Worm (Caenorhabditis elegans): ENCODE measurements around the gene F39F10.4.
A peak's percentile ranks its signal among the peaks of the same experiment; 100 is the strongest.
"Not testable (repeated sequence)": the region's sequence is repeated elsewhere in the genome, so short reads cannot be mapped to it uniquely, and the experiment has no call there.

Gene F39F10.4

ce11 chrX:16934529-16934928, 31.0 kb upstream of the F39F10.4 start:
- 0 out of 4 replicates have a peak, but pooled peaks of 1 of the 2 experiments have one; percentile 73 for TF ChIP-seq madf-5 (GFP tag; IDR thresholded peaks at IDR 0.05)
- TF ChIP-seq pha-4 (GFP tag; IDR thresholded peaks at IDR 0.05), result peak; percentile 35; the same call in 1 of the 2 replicates
- TF ChIP-seq pha-4 (tag; optimal IDR thresholded peaks at IDR 0.05), result not testable (repeated sequence)
- TF ChIP-seq zfp-3 (GFP tag; conservative IDR thresholded peaks at IDR 0.05), result peak; percentile 69
- peak; percentile 12 for TF ChIP-seq Y75B8A.6 (GFP tag; IDR thresholded peaks at IDR 0.05)

- TF ChIP-seq F44E2.7 (GFP tag; IDR thresholded peaks at IDR 0.05), result 0 out of 2 replicates have a peak, but pooled peaks have one; percentile 3
- TF ChIP-seq dmd-6 (GFP tag; IDR thresholded peaks at IDR 0.05), result peak; percentile 47
- TF ChIP-seq php-3 (GFP tag; IDR thresholded peaks at IDR 0.05), result peak; percentile 79
- peak; percentile 70; the same call in 1 of the 2 replicates for TF ChIP-seq dmd-9 (GFP tag; IDR thresholded peaks at IDR 0.05)
- peak; percentile 80; the same call in 1 of the 2 replicates for TF ChIP-seq pha-4 (GFP tag; IDR thresholded peaks at IDR 0.05)
- TF ChIP-seq pha-4 (tag; optimal IDR thresholded peaks at IDR 0.05), result not testable (repeated sequence)
- TF ChIP-seq madf-5 (GFP tag; IDR thresholded peaks at IDR 0.05), result peak; percentile 84 to 93
- TF ChIP-seq snpc-1.2 (GFP tag; IDR thresholded peaks at IDR 0.05), result peak; percentile 35
- TF ChIP-seq T26A8.4 (GFP tag; IDR thresholded peaks at IDR 0.05), result peak; percentile 80
- peak; percentile 50; the same call in 1 of the 2 replicates for TF ChIP-seq zip-11 (GFP tag; IDR thresholded peaks at IDR 0.05)
- TF ChIP-seq D1046.2 (GFP tag; IDR thresholded peaks at IDR 0.05), result peak; percentile 80
- peak; percentile 81 for TF ChIP-seq dmd-8 (GFP tag; IDR thresholded peaks at IDR 0.05)
- TF ChIP-seq lim-7 (GFP tag; IDR thresholded peaks at IDR 0.05), result peak; percentile 60; the same call in 1 of the 2 replicates
- peak; percentile 62; the same call in 1 of the 2 replicates for TF ChIP-seq saeg-2 (GFP tag; IDR thresholded peaks at IDR 0.05)
- TF ChIP-seq nhr-41 (GFP tag; IDR thresholded peaks at IDR 0.05), result peak; percentile 73
- TF ChIP-seq mdt-29 (GFP tag; IDR thresholded peaks at IDR 0.05), result peak; percentile 87
- TF ChIP-seq Y48G9A.11 (GFP tag; IDR thresholded peaks at IDR 0.05), result peak; percentile 77
- peak; percentile 59; the same call in 1 of the 2 replicates for TF ChIP-seq hmg-1.1 (GFP tag; IDR thresholded peaks at IDR 0.05)
- TF ChIP-seq madf-9 (GFP tag; conservative IDR thresholded peaks at IDR 0.05), result peak; percentile 66; the same call in 1 of the 2 replicates
- peak; percentile 78; the same call in 1 of the 2 replicates for TF ChIP-seq Y105C5A.15 (GFP tag; IDR thresholded peaks at IDR 0.05)
- TF ChIP-seq ctbp-1 (GFP tag; IDR thresholded peaks at IDR 0.05), result peak; percentile 88
- TF ChIP-seq nhr-42 (GFP tag; IDR thresholded peaks at IDR 0.05), result peak; percentile 75
- TF ChIP-seq zfp-3 (GFP tag; conservative IDR thresholded peaks at IDR 0.05), result peak; percentile 96
- peak; percentile 87 for TF ChIP-seq tra-1 (GFP tag; IDR thresholded peaks at IDR 0.05)
- peak; percentile 96 for TF ChIP-seq Y75B8A.6 (GFP tag; IDR thresholded peaks at IDR 0.05)
- peak; percentile 80; the same call in 1 of the 2 replicates for TF ChIP-seq tag-97 (GFP tag; IDR thresholded peaks at IDR 0.05)
- TF ChIP-seq arid-1 (GFP tag; conservative IDR thresholded peaks at IDR 0.05), result peak; percentile 69
- peak; percentile 75 for TF ChIP-seq vab-7 (GFP tag; IDR thresholded peaks at IDR 0.05)
These were observed 28.8 kb upstream of the F39F10.4 start for ce11 chrX:16932339-16932738.

- peak; percentile 32 for TF ChIP-seq dpl-1 (GFP tag; optimal IDR thresholded peaks at IDR 0.05)
- TF ChIP-seq nhr-111 (GFP tag; optimal IDR thresholded peaks at IDR 0.05), result no peak
- peak; percentile 2; the same call in 1 of the 2 replicates for TF ChIP-seq ZK337.2 (GFP tag; IDR thresholded peaks at IDR 0.05)
- TF ChIP-seq lin-13 (GFP tag; optimal IDR thresholded peaks at IDR 0.05), result peak; percentile 50
- peak; percentile 54 for TF ChIP-seq nhr-25 (tag; optimal IDR thresholded peaks at IDR 0.05; ENCODE audit: borderline replicate concordance, insufficient read depth)
- TF ChIP-seq nhr-48 (tag; optimal IDR thresholded peaks at IDR 0.05), result peak; percentile 1
- TF ChIP-seq dve-1 (tag; optimal IDR thresholded peaks at IDR 0.05; ENCODE audit: insufficient read depth), result peak; percentile 80
- no peak for TF ChIP-seq lir-3 (tag; optimal IDR thresholded peaks at IDR 0.05)
- TF ChIP-seq daf-16 (GFP tag; optimal IDR thresholded peaks at IDR 0.05), result no peak
- peak; percentile 60 for TF ChIP-seq daf-16 (tag; optimal IDR thresholded peaks at IDR 0.05)
- peak; percentile 99 for TF ChIP-seq aha-1 (tag)
- peak; percentile 60 for TF ChIP-seq F26F4.8 (GFP tag; conservative IDR thresholded peaks at IDR 0.05)
- peak; percentile 56 for TF ChIP-seq Y5F2A.4 (GFP tag; optimal IDR thresholded peaks at IDR 0.05)
- peak; percentile 81 for TF ChIP-seq pha-4 (GFP tag; IDR thresholded peaks at IDR 0.05)
- TF ChIP-seq pha-4 (tag; optimal IDR thresholded peaks at IDR 0.05), result no peak
- TF ChIP-seq lsy-2 (tag; optimal IDR thresholded peaks at IDR 0.05), result peak; percentile 16 to 44
- no peak for TF ChIP-seq R02D3.7 (tag; optimal IDR thresholded peaks at IDR 0.05)
- no peak for TF ChIP-seq hlh-30 (tag; optimal IDR thresholded peaks at IDR 0.05; ENCODE audit: insufficient read depth)
- no peak; the same call in 1 of the 2 replicates for TF ChIP-seq saeg-2 (GFP tag; IDR thresholded peaks at IDR 0.05)
- peak in 1 of 2 experiments; percentile 2 for TF ChIP-seq mdl-1 (tag; optimal IDR thresholded peaks at IDR 0.05)
These were observed 27.9 kb upstream of the F39F10.4 start for ce11 chrX:16931255-16932023.

All from whole organism, L4 larva.